Fruit fly (Drosophila melanogaster): ENCODE data around the gene CG7133.

CG7133 gene

dm6 chr3L:22071687-22072394, 2.5 kb downstream of the CG7133 start, which contains the start of gene CG7139 (continued):
- TF ChIP-seq Ravus (GFP tag; IDR thresholded peaks at IDR 0.05) (no peak), CG6689 (GFP tag; IDR thresholded peaks at IDR 0.05) (no peak), wek (GFP tag; optimal IDR thresholded peaks at IDR 0.05) (no peak), gem (tag; optimal IDR thresholded peaks at IDR 0.05) (no peak), Hmx (GFP tag; optimal IDR thresholded peaks at IDR 0.05) (no peak), CG8359 (GFP tag; optimal IDR thresholded peaks at IDR 0.05; ENCODE audit: borderline replicate concordance) (no peak), CG17568 (GFP tag; optimal IDR thresholded peaks at IDR 0.05) (no peak), D19B (GFP tag; optimal IDR thresholded peaks at IDR 0.05) (peak; percentile 31), Dbx (GFP tag; IDR thresholded peaks at IDR 0.05) (no peak), CG1647 (GFP tag; optimal IDR thresholded peaks at IDR 0.05) (no peak), ap (GFP tag; IDR thresholded peaks at IDR 0.05) (no peak), CG3838 (GFP tag; optimal IDR thresholded peaks at IDR 0.05) (no peak), az2 (GFP tag; optimal IDR thresholded peaks at IDR 0.05) (no peak), z (GFP tag; IDR thresholded peaks at IDR 0.05) (no peak), crol (GFP tag; IDR thresholded peaks at IDR 0.05) (no peak), Dip2 (GFP tag; IDR thresholded peaks at IDR 0.05) (no peak), CG7745 (tag; optimal IDR thresholded peaks at IDR 0.05) (no peak), Dp (GFP tag; optimal IDR thresholded peaks at IDR 0.05) (no peak), CG1602 (GFP tag; optimal IDR thresholded peaks at IDR 0.05) (no peak), Dfd (GFP tag; optimal IDR thresholded peaks at IDR 0.05) (no peak), MBD-R2 (GFP tag; IDR thresholded peaks at IDR 0.05) (peak; percentile 44), CG15479 (GFP tag; optimal IDR thresholded peaks at IDR 0.05) (no peak), al (GFP tag; IDR thresholded peaks at IDR 0.05) (no peak), CG9797 (GFP tag; optimal IDR thresholded peaks at IDR 0.05) (peak; percentile 17), caup (GFP tag; optimal IDR thresholded peaks at IDR 0.05; ENCODE audit: severe bottlenecking) (no peak), trh (GFP tag; optimal IDR thresholded peaks at IDR 0.05) (no peak), Blimp-1 (GFP tag; optimal IDR thresholded peaks at IDR 0.05) (no peak), C15 (GFP tag; IDR thresholded peaks at IDR 0.05) (no peak), lov (optimal IDR thresholded peaks at IDR 0.05) (no peak), lov (GFP tag; IDR thresholded peaks at IDR 0.05) (no peak), sens (GFP tag) (peak; percentile 80), B-H2 (GFP tag; optimal IDR thresholded peaks at IDR 0.05) (no peak), lilli (GFP tag; optimal IDR thresholded peaks at IDR 0.05) (no peak), crp (GFP tag; optimal IDR thresholded peaks at IDR 0.05) (no peak), Side (GFP tag; optimal IDR thresholded peaks at IDR 0.05) (no peak), amos (GFP tag; IDR thresholded peaks at IDR 0.05; ENCODE audit: partially characterized antibody) (peak; percentile 70), CG11247 (GFP tag; IDR thresholded peaks at IDR 0.05) (no peak), phol (tag; optimal IDR thresholded peaks at IDR 0.05) (peak; percentile 8), nom (GFP tag; optimal IDR thresholded peaks at IDR 0.05) (no peak), h (optimal IDR thresholded peaks at IDR 0.05) (no peak), klu (GFP tag; IDR thresholded peaks at IDR 0.05) (no peak), Tbp (GFP tag; optimal IDR thresholded peaks at IDR 0.05) (no peak), pum (GFP tag; optimal IDR thresholded peaks at IDR 0.05) (no peak), Hr51 (GFP tag; optimal IDR thresholded peaks at IDR 0.05) (no peak), tin (GFP tag; optimal IDR thresholded peaks at IDR 0.05) (no peak), CG11560 (tag; IDR thresholded peaks at IDR 0.05) (no peak), YL-1 (GFP tag; optimal IDR thresholded peaks at IDR 0.05) (peak; percentile 14), CrebB (tag; optimal IDR thresholded peaks at IDR 0.05) (no peak), Kr (GFP tag; optimal IDR thresholded peaks at IDR 0.05) (no peak), sima (GFP tag; optimal IDR thresholded peaks at IDR 0.05) (no peak), CG2678 (tag; optimal IDR thresholded peaks at IDR 0.05) (no peak)

Data from whole organism, embryonic.